Worm (Caenorhabditis elegans): ENCODE measurements around the gene fbxa-182.

DNA sequence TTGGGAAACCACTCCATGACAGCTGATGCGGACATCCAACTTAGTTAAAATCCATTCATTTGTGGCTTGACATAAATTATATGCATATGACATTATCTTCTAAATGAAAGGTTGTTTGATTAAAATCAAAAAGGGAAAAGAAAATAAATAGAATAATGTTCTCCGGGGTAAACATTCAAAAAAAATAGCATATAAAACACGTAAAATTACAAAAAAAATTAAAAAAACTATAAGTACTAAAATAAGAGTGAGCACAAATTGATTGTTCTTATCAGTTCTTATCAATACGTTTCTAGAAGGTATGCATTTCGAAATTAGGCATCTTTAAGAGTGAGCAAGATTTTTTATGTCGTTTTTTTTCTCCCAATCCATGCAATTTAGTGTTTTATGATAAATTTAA is at the start of gene fbxa-182:
- TF ChIP-seq ama-1 (optimal IDR thresholded peaks at IDR 0.05) (no peak), flt-1 (GFP tag; IDR thresholded peaks at IDR 0.05) (no peak), ceh-13 (GFP tag; optimal IDR thresholded peaks at IDR 0.05) (no peak), B0310.2 (tag; optimal IDR thresholded peaks at IDR 0.05) (no peak), tra-4 (tag; optimal IDR thresholded peaks at IDR 0.05) (no peak), F13C5.2 (tag; optimal IDR thresholded peaks at IDR 0.05) (no peak), ceh-36 (tag; optimal IDR thresholded peaks at IDR 0.05) (no peak), aly-1 (tag; optimal IDR thresholded peaks at IDR 0.05) (no peak), hmg-4 (GFP tag; optimal IDR thresholded peaks at IDR 0.05) (no peak), scrt-1 (GFP tag; IDR thresholded peaks at IDR 0.05) (no peak)
